Worm (Caenorhabditis elegans) whole organism, young adult: ENCODE results near the gene oac-29.
A peak's percentile ranks its signal among the peaks of the same experiment; 100 is the strongest.

Experiments
- B0261.1 ChIP-seq: sonication (generic microtip); optimal IDR thresholded peaks from 2 replicates; lab custom pipeline; 2016; ENCODE audit warnings: mild to moderate bottlenecking, missing genetic modification characterization, moderate library complexity, missing compliant biosample characterization
- D2030.7 ChIP-seq: fragments of 200-800 bp; sonication (Bioruptor generic); IDR thresholded peaks from 2 replicates; pipeline ENCODE4 v1.3.6; 2022; ENCODE audit warnings: missing genetic modification reagents, missing genetic modification characterization, missing compliant biosample characterization
- F55B11.4 ChIP-seq: sonication (generic microtip); optimal IDR thresholded peaks from 2 replicates; lab custom pipeline; 2016; ENCODE audit warnings: missing compliant biosample characterization, missing genetic modification characterization, borderline replicate concordance; ENCODE audit not compliant: insufficient read depth
- F57A8.1 ChIP-seq: fragments of 200-800 bp; sonication (Bioruptor generic); optimal IDR thresholded peaks from 2 replicates; lab custom pipeline; 2018; ENCODE audit warnings: mild to moderate bottlenecking, missing genetic modification characterization, moderate library complexity, missing compliant biosample characterization
- K11D2.4 ChIP-seq: fragments of 200-800 bp; sonication (Bioruptor generic); IDR thresholded peaks from 2 replicates; pipeline ENCODE4 v1.3.6; 2022; ENCODE audit warnings: missing genetic modification reagents, missing genetic modification characterization, missing compliant biosample characterization
- K12H6.12 ChIP-seq: fragments of 200-800 bp; sonication (Bioruptor generic); optimal IDR thresholded peaks from 2 replicates; lab custom pipeline; 2018; ENCODE audit warnings: mild to moderate bottlenecking, missing genetic modification characterization, missing compliant biosample characterization
- T07F8.4 ChIP-seq: sonication (generic microtip); optimal IDR thresholded peaks from 2 replicates; lab custom pipeline; 2016; ENCODE audit warnings: mild to moderate bottlenecking, missing genetic modification characterization, moderate library complexity, missing compliant biosample characterization
- Y53F4B.3 ChIP-seq: fragments of 200-800 bp; sonication (Bioruptor generic); IDR thresholded peaks from 2 replicates; pipeline ENCODE4 v1.3.6; 2022; ENCODE audit warnings: missing genetic modification reagents, missing genetic modification characterization, missing compliant biosample characterization
- Y53G8AR.9 ChIP-seq: fragments of 200-800 bp; sonication (Bioruptor generic); conservative IDR thresholded peaks from 2 replicates; pipeline ENCODE4 v1.3.6; 2022; ENCODE audit warnings: missing genetic modification reagents, missing genetic modification characterization, missing compliant biosample characterization
- Y67H2A.10 ChIP-seq: fragments of 200-800 bp; sonication (Bioruptor generic); conservative IDR thresholded peaks from 2 replicates; pipeline ENCODE4 v1.3.6; 2022; ENCODE audit warnings: missing genetic modification reagents, missing genetic modification characterization, missing compliant biosample characterization
- Y95B8A.8 ChIP-seq: fragments of 200-800 bp; sonication (Bioruptor generic); IDR thresholded peaks from 2 replicates; pipeline ENCODE4 v1.3.6; 2022; ENCODE audit warnings: missing genetic modification reagents, missing genetic modification characterization, missing compliant biosample characterization
- ZK185.1 ChIP-seq: sonication (generic microtip); optimal IDR thresholded peaks from 2 replicates; lab custom pipeline; 2016; ENCODE audit warnings: mild to moderate bottlenecking, missing genetic modification characterization, missing compliant biosample characterization; ENCODE audit not compliant: poor library complexity, severe bottlenecking
- akir-1 ChIP-seq: fragments of 200-800 bp; sonication (Bioruptor generic); optimal IDR thresholded peaks from 2 replicates; lab custom pipeline; 2018; ENCODE audit warnings: mild to moderate bottlenecking, missing genetic modification characterization, moderate library complexity, missing compliant biosample characterization
- atf-7 ChIP-seq: sonication (generic microtip); optimal IDR thresholded peaks from 2 replicates; lab custom pipeline; 2017; ENCODE audit warnings: mild to moderate bottlenecking, missing genetic modification characterization, missing compliant biosample characterization
- cebp-1 ChIP-seq, 2 experiments: fragments of 200-800 bp in 1 of 2; sonication (Bioruptor generic) in 1 of 2; sonication (generic microtip) in 1 of 2; IDR thresholded peaks in 1 of 2; optimal IDR thresholded peaks in 1 of 2; 2 replicates each; pipeline versions ENCODE4 v1.3.6 to Lab custom; 2017 to 2022; ENCODE audit warnings: missing compliant biosample characterization in 2 of 2, missing genetic modification characterization in 2 of 2, mild to moderate bottlenecking in 1 of 2, missing genetic modification reagents in 1 of 2, moderate library complexity in 1 of 2
- ceh-100 ChIP-seq: fragments of 200-800 bp; sonication (Bioruptor generic); IDR thresholded peaks from 2 replicates; pipeline ENCODE4 v1.3.6; 2022; ENCODE audit warnings: missing genetic modification reagents, missing genetic modification characterization, missing compliant biosample characterization
- ceh-58 ChIP-seq: fragments of 200-800 bp; sonication (Bioruptor generic); IDR thresholded peaks from 2 replicates; pipeline ENCODE4 v1.3.6; 2022; ENCODE audit warnings: missing genetic modification characterization, missing compliant biosample characterization
- ceh-79 ChIP-seq: sonication (generic microtip); optimal IDR thresholded peaks from 2 replicates; lab custom pipeline; 2017; ENCODE audit warnings: mild to moderate bottlenecking, missing genetic modification characterization, missing compliant biosample characterization
- die-1 ChIP-seq: sonication (generic microtip); optimal IDR thresholded peaks from 2 replicates; lab custom pipeline; 2016; ENCODE audit warnings: missing genotype, mild to moderate bottlenecking, missing genetic modification characterization, missing compliant biosample characterization
- dox-1 ChIP-seq: fragments of 200-800 bp; sonication (Bioruptor generic); IDR thresholded peaks from 2 replicates; pipeline ENCODE4 v1.3.6; 2022; ENCODE audit warnings: missing genetic modification reagents, missing genetic modification characterization, missing compliant biosample characterization
- dpl-1 ChIP-seq: fragments of 150-350 bp; optimal IDR thresholded peaks from 2 replicates; lab custom pipeline; 2014; ENCODE audit warnings: missing biosample characterization, missing genetic modification reagents, missing genetic modification characterization
- egl-44 ChIP-seq: fragments of 200-800 bp; sonication (Bioruptor generic); IDR thresholded peaks from 2 replicates; pipeline ENCODE4 v1.3.6; 2022; ENCODE audit warnings: missing genetic modification reagents, missing genetic modification characterization, missing compliant biosample characterization
- egrh-3 ChIP-seq: fragments of 200-800 bp; sonication (Bioruptor generic); IDR thresholded peaks from 2 replicates; pipeline ENCODE4 v1.3.6; 2022; ENCODE audit warnings: missing genetic modification reagents, missing genetic modification characterization, missing compliant biosample characterization
- ets-4 ChIP-seq: fragments of 200-800 bp; sonication (Bioruptor generic); optimal IDR thresholded peaks from 2 replicates; lab custom pipeline; 2018; ENCODE audit warnings: mild to moderate bottlenecking, missing genetic modification characterization, missing compliant biosample characterization
- let-607 ChIP-seq, 2 experiments: fragments of 200-800 bp in 1 of 2; sonication (Bioruptor generic) in 1 of 2; sonication (generic microtip) in 1 of 2; optimal IDR thresholded peaks; 2 replicates each; lab custom pipeline; 2016 to 2018; ENCODE audit warnings: mild to moderate bottlenecking in 2 of 2, missing compliant biosample characterization in 2 of 2, missing genetic modification characterization in 2 of 2, moderate library complexity in 2 of 2, missing genotype in 1 of 2
- lin-35 ChIP-seq, 3 experiments: fragments of 150-350 bp in 2 of 3; sonication (generic microtip) in 1 of 3; optimal IDR thresholded peaks; 2 replicates each; lab custom pipeline; 2014 to 2018; ENCODE audit warnings: missing biosample characterization in 3 of 3, missing genetic modification characterization in 3 of 3, missing genetic modification reagents in 3 of 3
- lsl-1 ChIP-seq: fragments of 200-800 bp; sonication (Bioruptor generic); optimal IDR thresholded peaks from 2 replicates; lab custom pipeline; 2018; ENCODE audit warnings: mild to moderate bottlenecking, missing genetic modification characterization, moderate library complexity, missing compliant biosample characterization
- madf-10 ChIP-seq: sonication (generic microtip); optimal IDR thresholded peaks from 2 replicates; lab custom pipeline; 2016; ENCODE audit warnings: mild to moderate bottlenecking, missing genetic modification characterization, missing compliant biosample characterization
- madf-3 ChIP-seq: fragments of 200-800 bp; sonication (Bioruptor generic); IDR thresholded peaks from 2 replicates; pipeline ENCODE4 v1.3.6; 2022; ENCODE audit warnings: missing genetic modification reagents, missing genetic modification characterization, missing compliant biosample characterization
- mes-4 ChIP-seq: sonication (generic microtip); optimal IDR thresholded peaks from 2 replicates; lab custom pipeline; 2016; ENCODE audit warnings: missing genotype, missing genetic modification characterization, missing compliant biosample characterization
- nfyb-1 ChIP-seq: fragments of 200-800 bp; sonication (Bioruptor generic); IDR thresholded peaks from 2 replicates; pipeline ENCODE4 v1.3.6; 2022; ENCODE audit warnings: missing genetic modification reagents, missing genetic modification characterization, missing compliant biosample characterization
- nhr-179 ChIP-seq: sonication (generic microtip); optimal IDR thresholded peaks from 2 replicates; lab custom pipeline; 2016; ENCODE audit warnings: mild to moderate bottlenecking, missing genetic modification characterization, missing compliant biosample characterization
- nhr-80 ChIP-seq: sonication (generic microtip); optimal IDR thresholded peaks from 2 replicates; lab custom pipeline; 2016; ENCODE audit warnings: missing genetic modification characterization, missing compliant biosample characterization
- repo-1 ChIP-seq: sonication (generic microtip); optimal IDR thresholded peaks from 2 replicates; lab custom pipeline; 2017; ENCODE audit warnings: mild to moderate bottlenecking, missing genetic modification characterization, missing compliant biosample characterization
- snpc-4 ChIP-seq, 5 experiments: fragments of 150-350 bp in 1 of 5; sonication (generic microtip) in 4 of 5; optimal IDR thresholded peaks; 2 replicates each; lab custom pipeline; 2014 to 2018; ENCODE audit warnings: missing genetic modification characterization in 5 of 5, missing biosample characterization in 3 of 5, antibody characterized with exemption in 2 of 5, mild to moderate bottlenecking in 2 of 5, missing compliant biosample characterization in 2 of 5, missing genotype in 2 of 5, moderate library complexity in 2 of 5, missing genetic modification reagents in 1 of 5
- tbx-9 ChIP-seq: sonication (generic microtip); optimal IDR thresholded peaks from 2 replicates; lab custom pipeline; 2016; ENCODE audit warnings: borderline replicate concordance, missing genetic modification characterization, inconsistent platforms, missing compliant biosample characterization
- unc-130 ChIP-seq: sonication (generic microtip); optimal IDR thresholded peaks from 2 replicates; lab custom pipeline; 2016; ENCODE audit warnings: missing genetic modification reagents, missing genetic modification characterization, missing compliant biosample characterization
- unc-62 ChIP-seq: fragments of 150-350 bp; optimal IDR thresholded peaks from 2 replicates; lab custom pipeline; 2014; ENCODE audit warnings: missing biosample characterization, missing genetic modification reagents, missing genetic modification characterization
- zfh-2 ChIP-seq: fragments of 200-800 bp; sonication (Bioruptor generic); conservative IDR thresholded peaks from 2 replicates; pipeline ENCODE4 v1.3.6; 2022; ENCODE audit warnings: missing genetic modification reagents, missing genetic modification characterization, missing compliant biosample characterization

oac-29 gene

DNA sequence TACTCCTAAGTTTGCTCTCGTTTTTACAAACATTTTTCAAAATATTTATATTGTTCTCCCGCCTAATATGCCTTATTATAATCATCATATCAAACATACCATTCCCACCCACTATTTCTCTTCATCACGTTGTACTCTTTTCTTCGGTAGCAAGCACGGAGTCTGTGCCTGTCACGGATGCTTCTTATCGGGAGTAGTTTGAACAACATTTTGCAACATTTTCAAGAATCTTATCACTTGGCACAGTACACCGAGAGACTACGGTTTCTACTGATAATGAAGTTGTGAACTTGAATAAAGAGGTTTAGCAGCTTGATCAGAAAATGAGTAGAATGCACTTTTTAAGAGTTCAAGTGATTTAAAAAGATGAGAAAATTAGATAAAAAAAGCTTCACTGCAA lies 12.8 kb upstream of the oac-29 start:
- no peak for TF ChIP-seq dpl-1
- peak; percentile 17; the same call in 1 of the 2 replicates for TF ChIP-seq dox-1 (GFP tag; lab: Robert Waterston, UW)
- peak; percentile 93 for TF ChIP-seq nhr-80 (tag; lab: Kevin White, UChicago)
- TF ChIP-seq Y53F4B.3 (GFP tag; lab: Robert Waterston, UW) = no peak
- no peak for TF ChIP-seq Y95B8A.8 (GFP tag; lab: Robert Waterston, UW)
- no peak for TF ChIP-seq unc-130 (GFP tag; lab: Kevin White, UChicago)

ce11 chrV:8643093-8643492 lies 7.6 kb upstream of the oac-29 start, which contains the start of gene asp-13:
Gene asp-13 (minus strand): TSS chrV:8643193.
- TF ChIP-seq B0261.1 = no peak
- peak; percentile 12 for TF ChIP-seq nhr-80 (tag; lab: Kevin White, UChicago)
- TF ChIP-seq D2030.7 (GFP tag; lab: Robert Waterston, UW) = no peak
- TF ChIP-seq, all 124 proteins: peak for 1

DNA sequence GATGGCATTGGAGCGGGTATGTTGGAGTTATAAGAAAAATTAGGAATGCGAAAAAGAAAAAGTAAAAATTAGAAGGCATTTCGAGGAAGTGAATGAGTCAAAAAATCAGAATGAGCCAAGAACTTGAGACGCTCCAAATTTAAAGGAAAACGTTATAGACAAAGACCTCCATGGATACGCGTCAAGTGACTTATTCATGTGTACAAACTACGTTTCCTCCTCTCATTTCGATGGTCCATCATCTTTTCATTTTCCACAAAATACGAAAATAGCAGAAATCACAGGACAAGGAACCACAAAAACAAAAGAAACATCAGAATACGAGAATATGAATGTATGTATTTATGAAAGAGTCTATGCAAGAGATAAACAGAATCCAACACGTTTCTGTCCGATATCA lies 5.8 kb upstream of the oac-29 start, which contains the start of gene F28A12.3:
F28A12.3 (minus strand) TSS at position 101 of the 400 bp plus-strand sequence.
- no peak for TF ChIP-seq K11D2.4 (GFP tag; lab: Robert Waterston, UW)
- no peak for TF ChIP-seq unc-62 (GFP tag; lab: Kevin White, UChicago)
- no peak for TF ChIP-seq egl-44 (GFP tag; lab: Robert Waterston, UW)
- no peak for TF ChIP-seq akir-1 (GFP tag; lab: Kevin White, UChicago)
- no peak for TF ChIP-seq madf-10 (tag; lab: Kevin White, UChicago)
- TF ChIP-seq nhr-80 (tag; lab: Kevin White, UChicago) = no peak
- TF ChIP-seq ZK185.1 (tag; lab: Kevin White, UChicago) = no peak
- no peak for TF ChIP-seq lsl-1
- no peak for TF ChIP-seq T07F8.4 (tag; lab: Kevin White, UChicago)
- TF ChIP-seq ceh-79 = no peak
- TF ChIP-seq ceh-58 (GFP tag; lab: Robert Waterston, UW) = no peak
- TF ChIP-seq ceh-100 (GFP tag; lab: Robert Waterston, UW) = no peak
- no peak for TF ChIP-seq dpl-1
- no peak for TF ChIP-seq Y67H2A.10 (GFP tag; lab: Robert Waterston, UW)
- no peak for TF ChIP-seq let-607 (tag; optimal IDR thresholded peaks at IDR 0.05; lab: Kevin White, UChicago)
- no peak for TF ChIP-seq zfh-2 (GFP tag; lab: Robert Waterston, UW)
- no peak for TF ChIP-seq F55B11.4 (tag; lab: Kevin White, UChicago)
- TF ChIP-seq mes-4 = no peak

DNA sequence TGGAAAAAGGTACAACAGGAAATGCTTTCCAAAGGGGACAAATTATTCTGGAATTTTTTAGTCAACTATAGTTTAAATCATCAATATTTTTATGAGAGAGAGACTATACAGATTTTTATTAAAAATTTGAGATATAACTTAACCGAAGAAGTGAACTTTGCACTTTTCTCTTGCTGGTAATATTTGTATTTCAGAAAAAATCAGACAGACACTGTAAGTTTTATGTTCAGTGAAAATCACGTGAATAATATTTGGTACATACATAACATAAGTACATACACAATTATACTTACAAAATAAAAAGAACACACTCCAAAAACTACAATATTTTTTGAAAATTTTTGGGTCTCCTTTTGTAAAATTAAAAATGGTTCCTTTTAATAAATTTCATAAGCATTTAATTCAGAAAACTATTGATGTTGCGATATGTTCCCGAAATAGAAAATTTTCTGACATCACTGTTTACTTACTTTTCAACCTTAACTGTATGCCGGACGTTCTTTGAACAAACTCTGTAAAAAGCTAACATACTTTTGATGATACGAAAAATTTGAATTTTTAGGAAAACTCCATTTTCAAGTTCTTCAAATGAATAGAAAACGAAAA lies 2.3 kb upstream of the oac-29 start, which contains the start of the genes F28A12.10 and acd-4:
F28A12.10 (minus strand) TSS at position 101 of the 606 bp plus-strand sequence.
acd-4 (plus strand) TSS at position 556 of the 606 bp plus-strand sequence.
- TF ChIP-seq lsl-1 = no peak
- TF ChIP-seq cebp-1 (GFP tag; IDR thresholded peaks at IDR 0.05; lab: Robert Waterston, UW) = no peak
- TF ChIP-seq cebp-1 (tag; optimal IDR thresholded peaks at IDR 0.05; lab: Kevin White, UChicago) = no peak
- TF ChIP-seq egrh-3 = no peak
- no peak for TF ChIP-seq Y53G8AR.9 (GFP tag; lab: Robert Waterston, UW)
- TF ChIP-seq nhr-179 (tag; lab: Kevin White, UChicago) = no peak
- TF ChIP-seq madf-3 (GFP tag; lab: Robert Waterston, UW) = no peak
- no peak for TF ChIP-seq K12H6.12 (tag; lab: Kevin White, UChicago)

DNA sequence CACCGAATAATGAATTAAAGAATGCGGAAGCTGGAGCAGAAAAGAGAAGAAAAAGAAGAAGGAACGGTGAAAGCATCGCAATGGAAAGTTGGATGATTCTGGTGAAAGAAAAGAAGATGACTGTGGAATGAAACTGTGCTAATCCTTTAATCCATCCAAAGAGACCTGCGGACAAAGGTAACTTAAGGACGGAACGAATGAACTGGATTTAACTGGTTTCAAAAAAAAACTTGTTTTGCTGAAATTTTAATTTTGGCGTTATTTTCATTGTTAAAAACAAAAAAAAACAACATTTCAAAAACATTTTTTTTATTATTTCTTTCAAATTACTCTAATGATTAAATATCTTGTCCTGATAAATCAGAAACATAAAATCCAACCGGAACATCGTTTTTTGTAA lies 1.4 kb upstream of the oac-29 start, which contains the start of gene grl-12:
grl-12 (minus strand) TSS at position 101 of the 400 bp plus-strand sequence.
- TF ChIP-seq D2030.7 (GFP tag; lab: Robert Waterston, UW) (no peak), repo-1 (tag; lab: Kevin White, UChicago) (no peak), B0261.1 (no peak), tbx-9 (tag; lab: Kevin White, UChicago) (no peak), atf-7 (tag; lab: Kevin White, UChicago) (no peak), ceh-79 (no peak), nfyb-1 (GFP tag; lab: Robert Waterston, UW) (no peak), F57A8.1 (GFP tag; lab: Kevin White, UChicago) (no peak), snpc-4 (GFP tag; optimal IDR thresholded peaks at IDR 0.05; lab: Kevin White, UChicago) (no peak), snpc-4 (tag; optimal IDR thresholded peaks at IDR 0.05; lab: Kevin White, UChicago) (no peak), ets-4 (no peak), cebp-1 (GFP tag; IDR thresholded peaks at IDR 0.05; lab: Robert Waterston, UW) (no peak), cebp-1 (tag; optimal IDR thresholded peaks at IDR 0.05; lab: Kevin White, UChicago) (no peak), die-1 (tag; lab: Kevin White, UChicago) (no peak), lin-35 (GFP tag; optimal IDR thresholded peaks at IDR 0.05; lab: Kevin White, UChicago) (no peak), ZK185.1 (tag; lab: Kevin White, UChicago) (no peak)
